Fruit fly (Drosophila melanogaster) whole organism, embryonic: ENCODE results near the gene CG42366.
A peak's percentile ranks its signal among the peaks of the same experiment; 100 is the strongest.

Experiments used
- Atf-2 ChIP-seq: fragments of 200-800 bp; sonication (Bioruptor generic); optimal IDR thresholded peaks from 2 replicates; lab custom pipeline; 2016; ENCODE audit warnings: missing biosample characterization, missing genetic modification characterization
- CG10321 ChIP-seq: fragments of 200-800 bp; sonication (Bioruptor generic); IDR thresholded peaks from 2 replicates; pipeline ENCODE4 v1.3.6; 2022; ENCODE audit warnings: missing biosample characterization, missing genetic modification characterization
- CG11504 ChIP-seq: fragments of 200-800 bp; sonication (Bioruptor generic); optimal IDR thresholded peaks from 3 replicates; lab custom pipeline; 2019; ENCODE audit warnings: missing biosample characterization, mild to moderate bottlenecking, missing genetic modification characterization, moderate library complexity
- CG12236 ChIP-seq: fragments of 200-800 bp; sonication (Bioruptor generic); optimal IDR thresholded peaks from 2 replicates; lab custom pipeline; 2016; ENCODE audit warnings: missing biosample characterization, missing genetic modification characterization
- CG15073 ChIP-seq: fragments of 200-800 bp; sonication (Bioruptor generic); optimal IDR thresholded peaks from 2 replicates; lab custom pipeline; 2016; ENCODE audit warnings: missing biosample characterization, missing genetic modification characterization
- CG15514 ChIP-seq: fragments of 200-800 bp; sonication (Bioruptor generic); optimal IDR thresholded peaks from 3 replicates; lab custom pipeline; 2017; ENCODE audit warnings: missing biosample characterization, missing genetic modification characterization, mild to moderate bottlenecking, moderate library complexity, missing genetic modification reagents
- CG17328 ChIP-seq: fragments of 200-800 bp; sonication (Bioruptor generic); IDR thresholded peaks from 2 replicates; pipeline ENCODE4 v1.3.6; 2022; ENCODE audit warnings: missing biosample characterization, missing genetic modification characterization
- CG17802 ChIP-seq: fragments of 200-800 bp; sonication (Bioruptor generic); optimal IDR thresholded peaks from 2 replicates; lab custom pipeline; 2018; ENCODE audit warnings: missing biosample characterization, mild to moderate bottlenecking, missing genetic modification characterization, moderate library complexity
- CG18476 ChIP-seq: fragments of 200-800 bp; sonication (Bioruptor generic); optimal IDR thresholded peaks from 2 replicates; lab custom pipeline; 2016; ENCODE audit warnings: missing biosample characterization, mild to moderate bottlenecking, missing genetic modification characterization
- CG18764 ChIP-seq: fragments of 200-800 bp; sonication (Bioruptor generic); optimal IDR thresholded peaks from 3 replicates; lab custom pipeline; 2016; ENCODE audit warnings: missing biosample characterization, missing genetic modification characterization
- CG2199 ChIP-seq: fragments of 200-800 bp; sonication (Bioruptor generic); IDR thresholded peaks from 3 replicates; pipeline ENCODE4 v1.3.6; 2022; ENCODE audit warnings: missing biosample characterization, missing genetic modification characterization
- CG2889 ChIP-seq: fragments of 200-800 bp; sonication (Bioruptor generic); IDR thresholded peaks from 3 replicates; pipeline ENCODE4 v1.3.6; 2022; ENCODE audit warnings: missing biosample characterization, missing genetic modification characterization
- CG34224 ChIP-seq: fragments of 200-800 bp; sonication (Bioruptor generic); IDR thresholded peaks from 3 replicates; pipeline ENCODE4 v1.3.6; 2022; ENCODE audit warnings: missing biosample characterization, missing genetic modification characterization; ENCODE audit not compliant: partially characterized antibody
- CG4854 ChIP-seq: fragments of 200-800 bp; sonication (Bioruptor generic); optimal IDR thresholded peaks from 2 replicates; lab custom pipeline; 2016; ENCODE audit warnings: missing biosample characterization, missing genetic modification characterization, inconsistent platforms
- CG6175 ChIP-seq: fragments of 200-800 bp; sonication (Bioruptor generic); IDR thresholded peaks from 3 replicates; pipeline ENCODE4 v1.3.6; 2022; ENCODE audit warnings: missing biosample characterization, missing genetic modification characterization
- CG8089 ChIP-seq: fragments of 200-800 bp; sonication (Bioruptor generic); optimal IDR thresholded peaks from 3 replicates; lab custom pipeline; 2016; ENCODE audit warnings: missing biosample characterization, missing genetic modification characterization
- CG8388 ChIP-seq: fragments of 200-800 bp; sonication (Bioruptor generic); optimal IDR thresholded peaks from 2 replicates; lab custom pipeline; 2019; ENCODE audit warnings: missing biosample characterization, mild to moderate bottlenecking, missing genetic modification characterization, moderate library complexity
- CHES-1-like ChIP-seq: fragments of 200-800 bp; sonication (Bioruptor generic); optimal IDR thresholded peaks from 2 replicates; lab custom pipeline; 2016; ENCODE audit warnings: missing biosample characterization, missing genetic modification characterization
- D19B ChIP-seq: fragments of 200-800 bp; sonication (Bioruptor generic); optimal IDR thresholded peaks from 2 replicates; lab custom pipeline; 2017; ENCODE audit warnings: missing biosample characterization, mild to moderate bottlenecking, missing genetic modification characterization
- Dek ChIP-seq: fragments of 200-800 bp; sonication (Bioruptor generic); optimal IDR thresholded peaks from 3 replicates; lab custom pipeline; 2019; ENCODE audit warnings: missing biosample characterization, mild to moderate bottlenecking, missing genetic modification characterization, moderate library complexity
- Dll ChIP-seq: fragments of 200-800 bp; sonication (Bioruptor generic); IDR thresholded peaks from 4 replicates; pipeline ENCODE4 v1.3.6; 2022; ENCODE audit warnings: missing biosample characterization, missing genetic modification characterization; ENCODE audit not compliant: partially characterized antibody
- Eip74EF ChIP-seq, 2 experiments: fragments of 200-800 bp in 1 of 2; fragments of >200 bp in 1 of 2; sonication (Bioruptor generic) in 1 of 2; optimal IDR thresholded peaks; 2 replicates each; lab custom pipeline; 2017 to 2019; ENCODE audit warnings: missing biosample characterization in 2 of 2, missing genetic modification characterization in 2 of 2, mild to moderate bottlenecking in 1 of 2, moderate library complexity in 1 of 2
- Fer1 ChIP-seq: fragments of 200-800 bp; sonication (Bioruptor generic); optimal IDR thresholded peaks from 2 replicates; lab custom pipeline; 2017; ENCODE audit warnings: missing biosample characterization, mild to moderate bottlenecking, missing genetic modification characterization
- Fer3 ChIP-seq: fragments of 200-800 bp; sonication (Bioruptor generic); optimal IDR thresholded peaks from 2 replicates; lab custom pipeline; 2018; ENCODE audit warnings: missing biosample characterization, mild to moderate bottlenecking, missing genetic modification characterization, moderate library complexity
- H15 ChIP-seq: fragments of 200-800 bp; sonication (Bioruptor generic); IDR thresholded peaks from 3 replicates; pipeline ENCODE4 v1.3.6; 2022; ENCODE audit warnings: missing biosample characterization, missing genetic modification characterization
- Lhr ChIP-seq: fragments of 200-800 bp; sonication (Bioruptor generic); optimal IDR thresholded peaks from 3 replicates; lab custom pipeline; 2017; ENCODE audit warnings: mild to moderate bottlenecking, missing biosample characterization, missing genetic modification reagents, missing genetic modification characterization
- Mad ChIP-seq: fragments of 200-800 bp; sonication (Bioruptor generic); optimal IDR thresholded peaks from 2 replicates; lab custom pipeline; 2016; ENCODE audit warnings: missing biosample characterization, missing genetic modification characterization
- Neu2 ChIP-seq: fragments of 200-800 bp; sonication (Bioruptor generic); optimal IDR thresholded peaks from 3 replicates; lab custom pipeline; 2016; ENCODE audit warnings: missing biosample characterization, missing genetic modification characterization, borderline replicate concordance
- Poxn ChIP-seq: fragments of 200-800 bp; sonication (Bioruptor generic); IDR thresholded peaks from 2 replicates; pipeline ENCODE4 v1.3.6; 2022; ENCODE audit warnings: missing biosample characterization, missing genetic modification characterization
- Scr ChIP-seq: fragments of 200-800 bp; sonication (Bioruptor generic); IDR thresholded peaks from 2 replicates; pipeline ENCODE4 v1.3.6; 2022; ENCODE audit warnings: missing biosample characterization, missing genetic modification characterization; ENCODE audit not compliant: partially characterized antibody
- Trl ChIP-seq, 3 experiments: fragments of >200 bp in 2 of 3; fragments of 200-800 bp in 1 of 3; sonication (Bioruptor generic) in 1 of 3; optimal IDR thresholded peaks; 2 replicates in 1 of 3; 3 replicates in 2 of 3; lab custom pipeline; 2016 to 2017; ENCODE audit warnings: missing biosample characterization in 1 of 3, missing genetic modification characterization in 1 of 3
- YL-1 ChIP-seq: fragments of 200-800 bp; sonication (Bioruptor generic); optimal IDR thresholded peaks from 3 replicates; lab custom pipeline; 2017; ENCODE audit warnings: missing biosample characterization, mild to moderate bottlenecking, missing genetic modification characterization
- cg ChIP-seq: fragments of 200-800 bp; sonication (Bioruptor generic); optimal IDR thresholded peaks from 3 replicates; lab custom pipeline; 2019; ENCODE audit warnings: missing biosample characterization, mild to moderate bottlenecking, missing genetic modification characterization, moderate library complexity
- crol ChIP-seq: fragments of 200-800 bp; sonication (Bioruptor generic); IDR thresholded peaks from 2 replicates; pipeline ENCODE4 v1.3.6; 2022; ENCODE audit warnings: missing biosample characterization, missing genetic modification characterization
- danr ChIP-seq: fragments of 200-800 bp; sonication (Bioruptor generic); IDR thresholded peaks from 2 replicates; pipeline ENCODE4 v1.3.6; 2022; ENCODE audit warnings: missing biosample characterization, missing genetic modification characterization
- dimm ChIP-seq: fragments of 200-800 bp; sonication (Bioruptor generic); IDR thresholded peaks from 2 replicates; pipeline ENCODE4 v1.3.6; 2022; ENCODE audit warnings: missing biosample characterization, missing genetic modification characterization
- disco-r ChIP-seq: fragments of 200-800 bp; sonication (Bioruptor generic); optimal IDR thresholded peaks from 2 replicates; lab custom pipeline; 2016; ENCODE audit warnings: missing biosample characterization, missing genetic modification characterization
- dmrt11E ChIP-seq: fragments of 200-800 bp; sonication (Bioruptor generic); optimal IDR thresholded peaks from 3 replicates; lab custom pipeline; 2018; ENCODE audit warnings: missing biosample characterization, mild to moderate bottlenecking, missing genetic modification characterization, moderate library complexity
- gsb ChIP-seq: fragments of 200-800 bp; sonication (Bioruptor generic); IDR thresholded peaks from 2 replicates; pipeline ENCODE4 v1.3.6; 2022; ENCODE audit warnings: missing biosample characterization, missing genetic modification characterization
- hb ChIP-seq: fragments of 200-800 bp; sonication (Bioruptor generic); IDR thresholded peaks from 3 replicates; pipeline ENCODE4 v1.3.6; 2022; ENCODE audit warnings: missing biosample characterization, missing genetic modification characterization; ENCODE audit not compliant: partially characterized antibody
- hbn ChIP-seq: fragments of 200-800 bp; sonication (Bioruptor generic); IDR thresholded peaks from 2 replicates; pipeline ENCODE4 v1.3.6; 2022; ENCODE audit warnings: missing biosample characterization, missing genetic modification characterization; ENCODE audit not compliant: partially characterized antibody
- hkb ChIP-seq, 2 experiments: fragments of 200-800 bp in 1 of 2; fragments of >200 bp in 1 of 2; sonication (Bioruptor generic) in 1 of 2; IDR thresholded peaks in 1 of 2; optimal IDR thresholded peaks in 1 of 2; 2 replicates each; pipeline versions ENCODE4 v1.3.6 to Lab custom; 2017 to 2022; ENCODE audit warnings: missing biosample characterization in 1 of 2, missing genetic modification characterization in 1 of 2
- hth ChIP-seq: fragments of >200 bp; optimal IDR thresholded peaks from 2 replicates; lab custom pipeline; 2017; ENCODE audit warnings: inconsistent platforms
- jigr1 ChIP-seq: fragments of 200-800 bp; sonication (Bioruptor generic); IDR thresholded peaks from 3 replicates; pipeline ENCODE4 v1.3.6; 2022; ENCODE audit warnings: missing biosample characterization, missing genetic modification characterization
- lab ChIP-seq: fragments of 200-800 bp; sonication (Bioruptor generic); optimal IDR thresholded peaks from 3 replicates; lab custom pipeline; 2017; ENCODE audit warnings: missing biosample characterization, missing genetic modification characterization, mild to moderate bottlenecking, moderate library complexity, missing genetic modification reagents
- lilli ChIP-seq: fragments of 200-800 bp; sonication (Bioruptor generic); optimal IDR thresholded peaks from 3 replicates; lab custom pipeline; 2016; ENCODE audit warnings: missing biosample characterization, missing genetic modification characterization
- otp ChIP-seq: fragments of 200-800 bp; sonication (Bioruptor generic); IDR thresholded peaks from 3 replicates; pipeline ENCODE4, ENCODE4 v1.3.6; 2022; ENCODE audit warnings: missing biosample characterization, missing genetic modification characterization
- shn ChIP-seq: fragments of 200-800 bp; sonication (Bioruptor generic); optimal IDR thresholded peaks from 3 replicates; lab custom pipeline; 2016; ENCODE audit warnings: missing biosample characterization, missing genetic modification characterization
- sim ChIP-seq: fragments of 200-800 bp; sonication (Bioruptor generic); IDR thresholded peaks from 2 replicates; pipeline ENCODE4 v1.3.6; 2022; ENCODE audit warnings: missing biosample characterization, missing genetic modification characterization

The CG42366 gene

DNA sequence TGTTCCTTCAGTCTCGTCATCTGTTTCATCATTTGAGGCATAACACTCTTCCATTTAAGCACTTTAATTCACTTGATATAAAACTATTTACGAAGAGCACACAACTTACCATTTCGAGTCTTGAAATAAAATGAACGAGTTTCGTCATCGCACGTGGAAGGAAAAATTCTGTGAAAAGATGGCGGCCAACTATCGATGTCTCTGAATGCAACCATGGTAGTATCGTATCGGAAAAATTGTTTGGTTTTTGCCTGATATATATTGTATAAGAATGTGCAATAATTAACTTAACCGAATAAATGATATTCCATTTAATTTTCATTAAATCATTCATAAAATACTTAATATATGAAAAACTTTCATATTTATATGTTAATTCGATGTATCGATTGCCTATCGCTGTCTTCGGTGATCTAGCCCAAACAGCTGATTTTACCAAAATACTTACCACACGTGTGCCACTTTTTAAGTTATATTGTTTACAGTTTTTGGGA is 30.0 kb upstream of the CG42366 start, which contains the start of gene Bka (continued):
- TF ChIP-seq otp: peak; percentile 27; the same call in 1 of the 3 replicates
- peak in 1 of 2 experiments; percentile 65 for TF ChIP-seq Eip74EF (GFP tag; optimal IDR thresholded peaks at IDR 0.05; lab: Kevin White, UChicago)
- TF ChIP-seq CG15514 (GFP tag; lab: Kevin White, UChicago): peak; percentile 86
- no peak for TF ChIP-seq CG2199 (GFP tag; lab: Robert Waterston, UW)
- peak; percentile 100 for TF ChIP-seq Dll
- TF ChIP-seq sim (GFP tag; lab: Robert Waterston, UW): no peak
- peak; percentile 99 for TF ChIP-seq CG34224 (GFP tag; lab: Robert Waterston, UW)
- TF ChIP-seq Dek (tag; lab: Kevin White, UChicago): peak; percentile 39
- peak; percentile 58 for TF ChIP-seq dmrt11E
- TF ChIP-seq shn (GFP tag; lab: Kevin White, UChicago): no peak
- TF ChIP-seq hth (lab: Kevin White, UChicago): no peak
- TF ChIP-seq disco-r (GFP tag; lab: Kevin White, UChicago): no peak
- TF ChIP-seq danr (GFP tag; lab: Robert Waterston, UW): no peak
- no peak for TF ChIP-seq Poxn
- peak; percentile 96 for TF ChIP-seq YL-1 (GFP tag; lab: Kevin White, UChicago)
- TF ChIP-seq CG11504: no peak
- TF ChIP-seq CG18476 (GFP tag; lab: Kevin White, UChicago): peak; percentile 20
- no peak for TF ChIP-seq CG15073 (GFP tag; lab: Kevin White, UChicago)
- no peak for TF ChIP-seq CG8089 (GFP tag; lab: Kevin White, UChicago)
- TF ChIP-seq Fer1 (GFP tag; lab: Kevin White, UChicago): peak; percentile 81
- TF ChIP-seq Lhr (GFP tag; lab: Kevin White, UChicago): peak; percentile 70
- no peak for TF ChIP-seq CG17802 (tag; lab: Kevin White, UChicago)
- TF ChIP-seq cg (GFP tag; lab: Kevin White, UChicago): no peak
- no peak for TF ChIP-seq CG18764 (GFP tag; lab: Kevin White, UChicago)
- TF ChIP-seq H15 (GFP tag; lab: Robert Waterston, UW): no peak
- TF ChIP-seq D19B (GFP tag; lab: Kevin White, UChicago): no peak
- TF ChIP-seq gsb (GFP tag; lab: Robert Waterston, UW): no peak
- no peak for TF ChIP-seq CG6175 (GFP tag; lab: Robert Waterston, UW)
- TF ChIP-seq Atf-2 (GFP tag; lab: Kevin White, UChicago): no peak
- no peak for TF ChIP-seq CG10321 (GFP tag; lab: Robert Waterston, UW)
- TF ChIP-seq Trl (optimal IDR thresholded peaks at IDR 0.05; lab: Kevin White, UChicago): no peak
- peak; percentile 25 for TF ChIP-seq Trl (GFP tag; optimal IDR thresholded peaks at IDR 0.05; lab: Kevin White, UChicago)
- peak; percentile 44 for TF ChIP-seq lilli (GFP tag; lab: Kevin White, UChicago)
- TF ChIP-seq Scr (GFP tag; lab: Robert Waterston, UW): peak; percentile 99
- no peak for TF ChIP-seq Neu2 (GFP tag; lab: Kevin White, UChicago)
- peak; percentile 95 for TF ChIP-seq hb
- TF ChIP-seq CHES-1-like (GFP tag; lab: Kevin White, UChicago): no peak
- peak; percentile 46; the same call in 1 of the 2 replicates for TF ChIP-seq CG17328 (GFP tag; lab: Robert Waterston, UW)
- TF ChIP-seq jigr1 (GFP tag; lab: Robert Waterston, UW): no peak
- no peak for TF ChIP-seq CG12236 (GFP tag; lab: Kevin White, UChicago)
- TF ChIP-seq dimm (GFP tag; lab: Robert Waterston, UW): no peak
- TF ChIP-seq Mad (GFP tag; lab: Kevin White, UChicago): peak; percentile 15
- peak; percentile 98 for TF ChIP-seq hbn (GFP tag; lab: Robert Waterston, UW)
- peak; percentile 72 for TF ChIP-seq lab (GFP tag; lab: Kevin White, UChicago)
- TF ChIP-seq crol: no peak
- TF ChIP-seq CG2889 (GFP tag; lab: Robert Waterston, UW): no peak
- peak; percentile 47 for TF ChIP-seq Fer3
- peak; percentile 29 for TF ChIP-seq CG4854
- peak; percentile 50 for TF ChIP-seq CG8388 (GFP tag; lab: Kevin White, UChicago)
- TF ChIP-seq hkb (optimal IDR thresholded peaks at IDR 0.05; lab: Kevin White, UChicago): no peak
- TF ChIP-seq hkb (GFP tag; IDR thresholded peaks at IDR 0.05; lab: Robert Waterston, UW): peak; percentile 59
